Worm (Caenorhabditis elegans) whole organism, early embryonic: ENCODE measurements around the gene daf-11.

Experiments used
- B0310.2 ChIP-seq: sonication (generic microtip); optimal IDR thresholded peaks from 2 replicates; lab custom pipeline; 2016; ENCODE audit warnings: mild to moderate bottlenecking, missing genetic modification characterization, missing compliant biosample characterization
- ama-1 ChIP-seq: fragments of 150-350 bp; optimal IDR thresholded peaks from 2 replicates; lab custom pipeline; 2014
- ceh-13 ChIP-seq: fragments of 200-800 bp; sonication (Bioruptor generic); optimal IDR thresholded peaks from 2 replicates; lab custom pipeline; 2018; ENCODE audit warnings: mild to moderate bottlenecking, missing genetic modification characterization, missing compliant biosample characterization
- ceh-36 ChIP-seq: sonication (generic microtip); optimal IDR thresholded peaks from 2 replicates; lab custom pipeline; 2016; ENCODE audit warnings: missing genetic modification characterization, inconsistent platforms, missing compliant biosample characterization
- flt-1 ChIP-seq: fragments of 200-800 bp; sonication (Bioruptor generic); IDR thresholded peaks from 2 replicates; pipeline ENCODE4 v1.3.6; 2022; ENCODE audit warnings: missing genetic modification characterization, missing compliant biosample characterization
- hmg-4 ChIP-seq: fragments of 200-800 bp; sonication (Bioruptor generic); optimal IDR thresholded peaks from 2 replicates; lab custom pipeline; 2018; ENCODE audit warnings: mild to moderate bottlenecking, missing genetic modification characterization, missing compliant biosample characterization
- hnd-1 ChIP-seq: sonication (generic microtip); optimal IDR thresholded peaks from 2 replicates; lab custom pipeline; 2016; ENCODE audit warnings: missing genetic modification characterization, missing compliant biosample characterization
- scrt-1 ChIP-seq: fragments of 200-800 bp; sonication (Bioruptor generic); IDR thresholded peaks from 2 replicates; pipeline ENCODE4 v1.3.6; 2022; ENCODE audit warnings: missing genetic modification characterization, missing compliant biosample characterization
- sea-1 ChIP-seq: fragments of 200-800 bp; sonication (Bioruptor generic); conservative IDR thresholded peaks from 2 replicates; pipeline ENCODE4 v1.3.6; 2022; ENCODE audit warnings: missing genetic modification characterization, missing compliant biosample characterization
- tbx-37 ChIP-seq: fragments of 200-800 bp; sonication (Bioruptor generic); conservative IDR thresholded peaks from 2 replicates; pipeline ENCODE4 v1.3.6; 2022; ENCODE audit warnings: missing genetic modification reagents, missing genetic modification characterization, missing compliant biosample characterization

DNA sequence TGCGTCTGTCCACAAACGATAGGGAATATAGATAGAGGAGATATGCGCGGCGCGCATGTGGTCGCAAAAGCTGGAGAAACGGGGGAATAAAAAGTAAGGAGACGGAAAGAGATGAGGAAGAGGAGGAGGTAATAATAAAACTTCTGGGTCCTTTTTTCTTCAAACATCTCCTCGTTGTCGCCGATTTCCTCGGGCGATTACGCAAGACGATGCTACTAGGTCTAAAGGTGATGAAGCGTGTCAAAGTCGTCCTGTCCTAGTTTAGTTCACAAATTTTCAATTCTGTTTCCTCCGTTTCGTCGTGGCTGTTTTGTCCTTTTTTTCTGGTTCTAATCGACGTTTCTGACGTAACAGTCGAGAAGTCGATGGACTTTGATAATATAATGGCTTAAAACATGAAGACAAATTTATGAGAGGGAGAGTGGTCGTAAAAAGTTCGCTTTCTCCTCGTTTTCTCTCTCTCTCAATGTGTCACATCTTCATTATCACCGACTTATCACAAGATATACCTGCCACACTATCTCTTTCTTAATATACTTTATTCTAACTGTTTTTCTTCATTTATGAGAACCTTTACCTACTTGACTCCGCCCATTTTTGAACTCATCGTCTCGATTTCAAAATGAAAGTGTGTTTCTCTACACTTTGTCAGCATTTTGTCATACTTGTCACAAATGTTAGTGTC is 45.2 kb downstream of the daf-11 start:
- TF ChIP-seq tbx-37 (GFP tag; lab: Robert Waterston, UW), result no peak
- TF ChIP-seq scrt-1 (GFP tag; lab: Robert Waterston, UW), result 0 out of 2 replicates have a peak, but pooled peaks have one; percentile 44
- no peak for TF ChIP-seq sea-1
- no peak for TF ChIP-seq B0310.2 (tag; lab: Kevin White, UChicago)
- TF ChIP-seq ceh-13, result no peak
- no peak for TF ChIP-seq flt-1 (GFP tag; lab: Robert Waterston, UW)
- no peak for TF ChIP-seq ama-1 (lab: Kevin White, UChicago)
- TF ChIP-seq hmg-4 (GFP tag; lab: Kevin White, UChicago), result no peak
- no peak for TF ChIP-seq hnd-1 (tag; lab: Kevin White, UChicago)
- TF ChIP-seq ceh-36 (tag; lab: Kevin White, UChicago), result no peak
